Fruit fly (Drosophila melanogaster): ENCODE results near the gene Mst27D.
A peak's percentile ranks its signal among the peaks of the same experiment; 100 is the strongest.

The Mst27D gene

DNA sequence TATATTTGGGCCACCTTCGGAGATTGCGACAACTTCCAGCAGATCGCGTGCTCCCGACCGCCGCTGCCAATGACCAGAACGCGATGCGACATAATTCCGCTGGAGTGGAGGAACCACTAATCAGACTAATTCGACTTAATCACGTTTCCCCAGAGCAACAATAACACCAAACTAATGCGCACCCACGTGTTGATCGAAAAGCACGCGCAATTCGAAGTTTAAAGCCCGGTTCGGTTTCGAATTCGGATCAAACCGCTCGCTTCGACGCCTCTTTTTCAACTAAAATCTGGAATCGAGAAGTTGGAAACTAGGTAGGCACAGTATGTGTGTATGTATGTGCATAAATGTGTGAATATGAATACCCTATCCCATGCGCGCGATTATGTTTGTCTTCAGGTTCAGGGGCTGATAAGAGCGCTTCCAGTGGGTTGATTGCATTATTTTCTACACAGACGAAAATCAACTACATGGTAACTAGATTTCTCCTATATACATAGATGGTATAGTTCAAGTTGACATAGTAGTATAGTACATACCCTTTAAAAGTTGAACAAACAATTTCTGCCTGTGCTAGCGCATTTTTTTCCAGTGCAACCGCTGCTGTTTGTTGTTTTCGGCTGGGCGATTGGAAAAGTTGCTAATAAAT, 36.9 kb downstream of the Mst27D start, which contains the start of gene Gart (continued):
- TF ChIP-seq CG6813 (GFP tag; optimal IDR thresholded peaks at IDR 0.05) (no peak), Eip74EF (GFP tag; optimal IDR thresholded peaks at IDR 0.05) (peak in 1 of 2 experiments; percentile 55), unpg (GFP tag; optimal IDR thresholded peaks at IDR 0.05) (peak; percentile 64), cg (GFP tag; optimal IDR thresholded peaks at IDR 0.05) (peak; percentile 43), otp (GFP tag; IDR thresholded peaks at IDR 0.05) (peak; percentile 70; the same call in 2 of the 3 replicates), ab (GFP tag; optimal IDR thresholded peaks at IDR 0.05) (peak; percentile 20), Deaf1 (tag; optimal IDR thresholded peaks at IDR 0.05) (peak; percentile 42), HLHmδ (GFP tag; optimal IDR thresholded peaks at IDR 0.05) (no peak), CG4617 (GFP tag; optimal IDR thresholded peaks at IDR 0.05; ENCODE audit: borderline replicate concordance) (peak; percentile 6), psq (GFP tag; optimal IDR thresholded peaks at IDR 0.05) (no peak), slbo (GFP tag; IDR thresholded peaks at IDR 0.05) (peak; percentile 79), CG17612 (GFP tag; IDR thresholded peaks at IDR 0.05) (no peak), gt (GFP tag; IDR thresholded peaks at IDR 0.05) (no peak), Atf3 (GFP tag; optimal IDR thresholded peaks at IDR 0.05) (peak; percentile 61), CG33213 (GFP tag; optimal IDR thresholded peaks at IDR 0.05) (peak; percentile 66), E2f2 (GFP tag; IDR thresholded peaks at IDR 0.05) (no peak), her (GFP tag; optimal IDR thresholded peaks at IDR 0.05) (peak; percentile 68), CG8924 (tag; optimal IDR thresholded peaks at IDR 0.05) (peak; percentile 80), H15 (GFP tag; IDR thresholded peaks at IDR 0.05) (no peak), Mes4 (GFP tag; optimal IDR thresholded peaks at IDR 0.05) (peak; percentile 50), CG17361 (GFP tag; IDR thresholded peaks at IDR 0.05) (0 out of 3 replicates have a peak, but pooled peaks have one; percentile 27), Gug (GFP tag; IDR thresholded peaks at IDR 0.05) (no peak), BtbVII (GFP tag; optimal IDR thresholded peaks at IDR 0.05) (peak; percentile 14), CG30431 (GFP tag; optimal IDR thresholded peaks at IDR 0.05) (peak; percentile 13), Dbx (GFP tag; IDR thresholded peaks at IDR 0.05) (peak; percentile 63; the same call in 2 of the 3 replicates), CG16815 (GFP tag; optimal IDR thresholded peaks at IDR 0.05) (peak; percentile 0), CG10147 (GFP tag; optimal IDR thresholded peaks at IDR 0.05) (peak; percentile 8), Lpt (GFP tag; optimal IDR thresholded peaks at IDR 0.05) (no peak), slou (GFP tag; optimal IDR thresholded peaks at IDR 0.05) (peak; percentile 18), Six4 (GFP tag; optimal IDR thresholded peaks at IDR 0.05) (peak; percentile 6), CG15601 (tag; optimal IDR thresholded peaks at IDR 0.05) (peak; percentile 74), Hsf (GFP tag; optimal IDR thresholded peaks at IDR 0.05) (peak; percentile 60), CG34376 (GFP tag; optimal IDR thresholded peaks at IDR 0.05) (peak; percentile 62), gce (GFP tag; IDR thresholded peaks at IDR 0.05) (no peak), CG12744 (GFP tag; optimal IDR thresholded peaks at IDR 0.05) (peak; percentile 57), CG3281 (GFP tag; optimal IDR thresholded peaks at IDR 0.05) (peak; percentile 41), h (optimal IDR thresholded peaks at IDR 0.05) (no peak), bbx (GFP tag; IDR thresholded peaks at IDR 0.05; ENCODE audit: partially characterized antibody) (no peak), CG13775 (GFP tag; optimal IDR thresholded peaks at IDR 0.05) (peak; percentile 12), insv (GFP tag; optimal IDR thresholded peaks at IDR 0.05) (peak in 1 of 2 experiments; percentile 1), CG10979 (tag; optimal IDR thresholded peaks at IDR 0.05) (peak; percentile 54), Drgx (GFP tag; IDR thresholded peaks at IDR 0.05) (peak; percentile 52; the same call in 1 of the 2 replicates), chm (GFP tag; IDR thresholded peaks at IDR 0.05) (peak; percentile 42), Trl (optimal IDR thresholded peaks at IDR 0.05) (no peak), Trl (GFP tag; optimal IDR thresholded peaks at IDR 0.05) (peak; percentile 69), CG3838 (GFP tag; optimal IDR thresholded peaks at IDR 0.05) (no peak), CG4854 (GFP tag; optimal IDR thresholded peaks at IDR 0.05) (peak; percentile 65), C15 (GFP tag; IDR thresholded peaks at IDR 0.05) (0 out of 3 replicates have a peak, but pooled peaks have one; percentile 20), Sry-δ (GFP tag; optimal IDR thresholded peaks at IDR 0.05) (peak; percentile 23), CG31224 (GFP tag; IDR thresholded peaks at IDR 0.05) (no peak), Antp (GFP tag; optimal IDR thresholded peaks at IDR 0.05) (peak; percentile 69)

All from whole organism, embryonic.